Worm (Caenorhabditis elegans): ENCODE data around the gene pxf-1.

The pxf-1 gene

DNA sequence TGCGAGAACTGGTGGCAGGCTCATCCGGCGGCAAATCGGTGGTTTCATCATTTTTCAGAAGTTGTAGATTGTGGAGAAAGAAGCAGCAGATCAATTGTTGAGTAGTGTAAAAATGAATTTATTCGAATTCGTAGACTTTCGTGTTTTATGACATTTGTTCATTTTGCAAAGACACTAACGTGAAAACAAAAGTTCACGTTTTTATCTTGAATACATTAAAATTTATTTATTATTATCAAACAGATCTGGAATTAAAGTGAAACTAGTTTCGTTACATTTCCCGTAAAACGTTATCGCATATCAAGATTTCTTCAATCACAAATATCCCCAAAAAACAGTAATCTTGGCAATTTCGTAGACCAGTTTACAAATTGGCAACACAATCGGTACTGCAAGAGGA lies 27.3 kb downstream of the pxf-1 start, which contains the start of gene T14G10.8:
T14G10.8 (minus strand) TSS at position 101 of the 400 bp plus-strand sequence.
- no peak for TF ChIP-seq tbx-9 (tag; optimal IDR thresholded peaks at IDR 0.05; ENCODE audit: borderline replicate concordance)
- no peak for TF ChIP-seq madf-10 (tag; optimal IDR thresholded peaks at IDR 0.05)
- no peak for TF ChIP-seq ztf-6 (GFP tag; IDR thresholded peaks at IDR 0.05)
- no peak for TF ChIP-seq lag-1 (GFP tag; IDR thresholded peaks at IDR 0.05)

DNA sequence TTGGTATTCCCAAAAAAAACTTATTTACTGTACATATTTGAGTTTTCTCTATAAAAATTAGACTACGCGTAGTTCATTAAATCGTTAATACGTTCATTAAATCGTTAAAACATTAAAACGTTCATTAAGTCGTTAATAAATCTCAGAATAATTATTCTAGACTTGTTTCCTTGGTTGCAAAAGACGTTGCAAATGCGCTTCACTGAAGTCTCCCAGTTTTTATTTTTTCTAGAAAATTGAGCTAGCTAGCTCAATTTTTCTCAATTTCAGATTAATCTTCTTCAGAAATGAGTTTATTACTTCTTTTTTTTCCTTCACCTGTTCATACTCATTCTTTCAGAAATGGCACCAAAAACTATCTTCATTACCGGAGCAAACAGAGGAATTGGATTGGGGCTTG lies 29.2 kb downstream of the pxf-1 start:
- no peak for TF ChIP-seq hrde-1 (tag; optimal IDR thresholded peaks at IDR 0.05; ENCODE audit: borderline replicate concordance)
- TF ChIP-seq ceh-100 (GFP tag; IDR thresholded peaks at IDR 0.05), result no peak
- TF ChIP-seq ztf-6 (GFP tag; IDR thresholded peaks at IDR 0.05), result no peak
- TF ChIP-seq madf-6 (GFP tag; IDR thresholded peaks at IDR 0.05), result peak; percentile 76
- TF ChIP-seq snpc-1.1 (tag; optimal IDR thresholded peaks at IDR 0.05; ENCODE audit: insufficient read depth), result no peak
- TF ChIP-seq madf-8 (GFP tag; conservative IDR thresholded peaks at IDR 0.05), result peak; percentile 60
- no peak for TF ChIP-seq xnd-1 (tag; optimal IDR thresholded peaks at IDR 0.05)

- TF ChIP-seq efl-1 (GFP tag; optimal IDR thresholded peaks at IDR 0.05), result no peak
- no peak for TF ChIP-seq F55B11.4 (tag; optimal IDR thresholded peaks at IDR 0.05; ENCODE audit: borderline replicate concordance, insufficient read depth)
- no peak for TF ChIP-seq C17E4.6 (GFP tag; IDR thresholded peaks at IDR 0.05)
- TF ChIP-seq B0035.1 (tag; optimal IDR thresholded peaks at IDR 0.05), result no peak
- TF ChIP-seq ceh-91 (GFP tag; IDR thresholded peaks at IDR 0.05), result no peak
- no peak for TF ChIP-seq sptf-2 (GFP tag; optimal IDR thresholded peaks at IDR 0.05)
- TF ChIP-seq aptf-2 (GFP tag; conservative IDR thresholded peaks at IDR 0.05), result no peak
- TF ChIP-seq B0261.1 (tag; optimal IDR thresholded peaks at IDR 0.05), result no peak
- no peak for TF ChIP-seq K12H6.12 (tag; optimal IDR thresholded peaks at IDR 0.05)
- TF ChIP-seq lin-35 (GFP tag; optimal IDR thresholded peaks at IDR 0.05), result no peak
- TF ChIP-seq ets-4 (GFP tag; optimal IDR thresholded peaks at IDR 0.05), result no peak
- no peak for TF ChIP-seq sdz-38 (tag; optimal IDR thresholded peaks at IDR 0.05)
Observed at ce11 chrIV:10144487-10144886, 29.7 kb downstream of the pxf-1 start.

- TF ChIP-seq F49E8.2 (tag; optimal IDR thresholded peaks at IDR 0.05; ENCODE audit: insufficient read depth) (no peak), die-1 (tag; optimal IDR thresholded peaks at IDR 0.05) (no peak), bed-2 (GFP tag; IDR thresholded peaks at IDR 0.05) (no peak), dox-1 (GFP tag; IDR thresholded peaks at IDR 0.05) (no peak), attf-5 (GFP tag; optimal IDR thresholded peaks at IDR 0.05) (no peak), hmg-20 (GFP tag; IDR thresholded peaks at IDR 0.05) (no peak), nfya-1 (tag; optimal IDR thresholded peaks at IDR 0.05; ENCODE audit: borderline replicate concordance, insufficient read depth) (no peak), fkh-3 (tag; optimal IDR thresholded peaks at IDR 0.05) (no peak), rec-8 (tag; optimal IDR thresholded peaks at IDR 0.05) (no peak), tbx-9 (tag; optimal IDR thresholded peaks at IDR 0.05; ENCODE audit: borderline replicate concordance) (no peak), mel-28 (tag; optimal IDR thresholded peaks at IDR 0.05; ENCODE audit: borderline replicate concordance) (no peak), mcd-1 (GFP tag; IDR thresholded peaks at IDR 0.05) (no peak), xnd-1 (tag; optimal IDR thresholded peaks at IDR 0.05) (no peak), nhr-120 (GFP tag; IDR thresholded peaks at IDR 0.05) (no peak)
Observed at ce11 chrIV:10143640-10144039, 30.5 kb downstream of the pxf-1 start, which contains the start of gene msp-38. Gene msp-38 (minus strand): TSS chrIV:10143740.

Measured in whole organism, young adult.